Worm (Caenorhabditis elegans) whole organism, young adult: ENCODE measurements around the gene F44E5.1.

ENCODE experiments used
- B0336.3 ChIP-seq: fragments of 200-800 bp; sonication (Bioruptor generic); IDR thresholded peaks from 2 replicates; pipeline ENCODE4 v1.3.6; 2022; ENCODE audit warnings: missing genetic modification characterization, missing compliant biosample characterization
- C17E4.6 ChIP-seq: fragments of 200-800 bp; sonication (Bioruptor generic); IDR thresholded peaks from 2 replicates; pipeline ENCODE4 v1.3.6; 2022; ENCODE audit warnings: missing genetic modification reagents, missing genetic modification characterization, missing compliant biosample characterization
- F52B5.7 ChIP-seq: sonication (generic microtip); optimal IDR thresholded peaks from 2 replicates; lab custom pipeline; 2016; ENCODE audit warnings: mild to moderate bottlenecking, missing genetic modification characterization, missing compliant biosample characterization
- bed-2 ChIP-seq: fragments of 200-800 bp; sonication (Bioruptor generic); IDR thresholded peaks from 2 replicates; pipeline ENCODE4 v1.3.6; 2022; ENCODE audit warnings: missing genetic modification reagents, missing genetic modification characterization, missing compliant biosample characterization
- cebp-2 ChIP-seq: fragments of 200-800 bp; sonication (Bioruptor generic); IDR thresholded peaks from 2 replicates; pipeline ENCODE4 v1.3.6; 2022; ENCODE audit warnings: missing genetic modification characterization, missing compliant biosample characterization
- ceh-27 ChIP-seq: fragments of 200-800 bp; sonication (Bioruptor generic); optimal IDR thresholded peaks from 2 replicates; lab custom pipeline; 2018; ENCODE audit warnings: mild to moderate bottlenecking, missing genetic modification characterization, moderate library complexity, missing compliant biosample characterization
- hmg-20 ChIP-seq: fragments of 200-800 bp; sonication (Bioruptor generic); IDR thresholded peaks from 2 replicates; pipeline ENCODE4 v1.3.6; 2022; ENCODE audit warnings: missing genetic modification reagents, missing genetic modification characterization, missing compliant biosample characterization
- lsy-27 ChIP-seq: sonication (generic microtip); optimal IDR thresholded peaks from 2 replicates; lab custom pipeline; 2017; ENCODE audit warnings: missing genetic modification characterization, mild to moderate bottlenecking, missing compliant biosample characterization, antibody characterized with exemption, missing genotype, borderline replicate concordance; ENCODE audit not compliant: insufficient read depth
- mcd-1 ChIP-seq: fragments of 200-800 bp; sonication (Bioruptor generic); IDR thresholded peaks from 2 replicates; pipeline ENCODE4 v1.3.6; 2022; ENCODE audit warnings: missing genetic modification reagents, missing genetic modification characterization, missing compliant biosample characterization
- nhr-120 ChIP-seq: fragments of 200-800 bp; sonication (Bioruptor generic); IDR thresholded peaks from 2 replicates; pipeline ENCODE4 v1.3.6; 2022; ENCODE audit warnings: missing genetic modification characterization, missing compliant biosample characterization
- snpc-4 ChIP-seq, 5 experiments: fragments of 150-350 bp in 1 of 5; sonication (generic microtip) in 4 of 5; optimal IDR thresholded peaks; 2 replicates each; lab custom pipeline; 2014 to 2018; ENCODE audit warnings: missing genetic modification characterization in 5 of 5, missing biosample characterization in 3 of 5, antibody characterized with exemption in 2 of 5, mild to moderate bottlenecking in 2 of 5, missing compliant biosample characterization in 2 of 5, missing genotype in 2 of 5, moderate library complexity in 2 of 5, missing genetic modification reagents in 1 of 5
- tbx-9 ChIP-seq: sonication (generic microtip); optimal IDR thresholded peaks from 2 replicates; lab custom pipeline; 2016; ENCODE audit warnings: borderline replicate concordance, missing genetic modification characterization, inconsistent platforms, missing compliant biosample characterization
- unc-62 ChIP-seq: fragments of 150-350 bp; optimal IDR thresholded peaks from 2 replicates; lab custom pipeline; 2014; ENCODE audit warnings: missing biosample characterization, missing genetic modification reagents, missing genetic modification characterization
- zfh-2 ChIP-seq: fragments of 200-800 bp; sonication (Bioruptor generic); conservative IDR thresholded peaks from 2 replicates; pipeline ENCODE4 v1.3.6; 2022; ENCODE audit warnings: missing genetic modification reagents, missing genetic modification characterization, missing compliant biosample characterization

DNA sequence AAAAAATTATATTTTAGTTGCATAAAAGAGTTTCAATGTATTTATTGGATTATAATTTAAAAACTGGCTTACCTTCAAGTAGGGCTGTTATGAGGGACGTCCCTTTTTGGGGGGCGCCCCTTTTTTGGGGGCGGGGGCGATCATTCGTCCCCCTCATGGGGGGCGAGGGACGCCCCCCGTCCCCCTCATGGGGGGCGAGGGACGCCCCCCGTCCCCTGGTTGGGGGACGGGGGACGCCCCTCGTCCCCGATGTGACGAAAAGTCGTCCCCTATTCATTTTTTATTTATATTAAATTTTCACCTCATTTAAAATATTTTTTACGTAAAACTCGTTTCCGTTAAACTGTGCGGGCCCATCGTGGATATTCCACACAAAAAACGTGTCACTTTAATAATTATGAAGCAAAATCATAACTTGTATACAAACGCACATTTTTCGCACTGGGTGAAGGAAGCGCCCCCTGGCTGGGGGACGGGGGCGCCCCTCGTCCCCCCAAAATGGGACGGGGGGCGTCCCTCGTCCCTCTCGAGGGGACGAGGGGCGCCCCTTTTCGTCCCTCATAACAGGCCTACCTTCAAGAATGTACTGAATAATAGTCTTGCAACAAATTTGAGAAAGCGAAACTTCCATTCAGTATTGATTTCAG lies 8.7 kb downstream of the F44E5.1 start:
- no peak for TF ChIP-seq C17E4.6 (GFP tag; lab: Robert Waterston, UW)
- no peak for TF ChIP-seq unc-62
- no peak for TF ChIP-seq snpc-4 (GFP tag; optimal IDR thresholded peaks at IDR 0.05; lab: Kevin White, UChicago)
- TF ChIP-seq snpc-4 (tag; optimal IDR thresholded peaks at IDR 0.05; lab: Kevin White, UChicago), result no peak
- no peak for TF ChIP-seq tbx-9 (tag; lab: Kevin White, UChicago)
- no peak for TF ChIP-seq bed-2 (GFP tag; lab: Robert Waterston, UW)
- TF ChIP-seq ceh-27, result no peak
- no peak; the same call in 1 of the 2 replicates for TF ChIP-seq mcd-1 (GFP tag; lab: Robert Waterston, UW)
- TF ChIP-seq nhr-120 (GFP tag; lab: Robert Waterston, UW), result no peak
- TF ChIP-seq zfh-2, result peak; percentile 88
- TF ChIP-seq hmg-20 (GFP tag; lab: Robert Waterston, UW), result no peak
- TF ChIP-seq lsy-27, result no peak
- no peak for TF ChIP-seq B0336.3 (GFP tag; lab: Robert Waterston, UW)
- TF ChIP-seq cebp-2 (GFP tag; lab: Robert Waterston, UW), result no peak
- TF ChIP-seq F52B5.7 (tag; lab: Kevin White, UChicago), result no peak
